Worm (Caenorhabditis elegans): ENCODE measurements around the gene oac-1.

- TF ChIP-seq tab-1 (GFP tag; IDR thresholded peaks at IDR 0.05) (no peak), ref-1 (GFP tag; conservative IDR thresholded peaks at IDR 0.05) (no peak), flt-1 (GFP tag; IDR thresholded peaks at IDR 0.05) (no peak), T22C8.4 (GFP tag; IDR thresholded peaks at IDR 0.05) (no peak), med-1 (GFP tag; optimal IDR thresholded peaks at IDR 0.05; ENCODE audit: insufficient read depth) (no peak), ztf-23 (GFP tag; IDR thresholded peaks at IDR 0.05) (no peak), cog-1 (tag; optimal IDR thresholded peaks at IDR 0.05) (no peak), klf-2 (GFP tag; conservative IDR thresholded peaks at IDR 0.05) (no peak), ztf-29 (GFP tag; IDR thresholded peaks at IDR 0.05) (no peak)
Observed at ce11 chrV:19546673-19547072, 9.1 kb downstream of the oac-1 start.

All from whole organism, midembryonic.